Fruit fly (Drosophila melanogaster) whole organism, wandering third instar larva: ENCODE results near the gene beta-Spec.
A peak's percentile ranks its signal among the peaks of the same experiment; 100 is the strongest.

ENCODE experiments used
- Abd-B ChIP-seq: fragments of >200 bp; optimal IDR thresholded peaks from 2 replicates; lab custom pipeline; 2017; ENCODE audit warnings: missing biosample characterization, missing genetic modification characterization
- CG32264 ChIP-seq: fragments of 200-800 bp; sonication (Bioruptor generic); optimal IDR thresholded peaks from 2 replicates; lab custom pipeline; 2016; ENCODE audit warnings: missing biosample characterization, missing genetic modification characterization
- CG9705 ChIP-seq: fragments of 200-800 bp; sonication (Bioruptor generic); optimal IDR thresholded peaks from 2 replicates; lab custom pipeline; 2018; ENCODE audit warnings: missing biosample characterization, mild to moderate bottlenecking, missing genetic modification characterization
- CrebA ChIP-seq: fragments of 200-800 bp; sonication (Bioruptor generic); optimal IDR thresholded peaks from 2 replicates; lab custom pipeline; 2016; ENCODE audit warnings: missing biosample characterization, mild to moderate bottlenecking, missing genetic modification characterization, borderline replicate concordance
- Dfd ChIP-seq: fragments of >200 bp; optimal IDR thresholded peaks from 2 replicates; lab custom pipeline; 2017; ENCODE audit warnings: missing biosample characterization, missing genetic modification characterization
- Dif ChIP-seq: fragments of 200-275, 200-300 bp; sonication (Bioruptor generic); optimal IDR thresholded peaks from 2 replicates; lab custom pipeline; 2018; ENCODE audit warnings: missing biosample characterization, missing genetic modification characterization; ENCODE audit not compliant: partially characterized antibody
- GATAd ChIP-seq: sonication (Bioruptor generic); optimal IDR thresholded peaks from 2 replicates; lab custom pipeline; 2016; ENCODE audit warnings: missing biosample characterization, missing genetic modification characterization
- HLH106 ChIP-seq: fragments of 200-800 bp; optimal IDR thresholded peaks from 3 replicates; lab custom pipeline; 2019; ENCODE audit warnings: missing biosample characterization, mild to moderate bottlenecking, missing genetic modification characterization, moderate library complexity
- Hnf4 ChIP-seq: fragments of 200-800 bp; sonication (Bioruptor generic); optimal IDR thresholded peaks from 2 replicates; lab custom pipeline; 2016; ENCODE audit warnings: missing biosample characterization, mild to moderate bottlenecking, missing genetic modification characterization
- Hr78 ChIP-seq: fragments of >200 bp; optimal IDR thresholded peaks from 2 replicates; lab custom pipeline; 2017; ENCODE audit warnings: missing biosample characterization, missing genetic modification characterization
- Hr83 ChIP-seq: fragments of 200-300 bp; sonication (Bioruptor generic); optimal IDR thresholded peaks from 2 replicates; lab custom pipeline; 2016; ENCODE audit warnings: missing biosample characterization, mild to moderate bottlenecking, missing genetic modification characterization, moderate library complexity; ENCODE audit not compliant: poor library complexity, severe bottlenecking
- Jra ChIP-seq: sonication (Bioruptor generic); optimal IDR thresholded peaks from 2 replicates; lab custom pipeline; 2016; ENCODE audit warnings: missing biosample characterization, missing genetic modification characterization
- Mio ChIP-seq: sonication (Bioruptor generic); optimal IDR thresholded peaks from 2 replicates; lab custom pipeline; 2016; ENCODE audit warnings: missing biosample characterization, missing genetic modification characterization
- Myc ChIP-seq: fragments of >200 bp; optimal IDR thresholded peaks from 2 replicates; lab custom pipeline; 2017
- N ChIP-seq: fragments of >200 bp; optimal IDR thresholded peaks from 2 replicates; lab custom pipeline; 2018; ENCODE audit warnings: missing biosample characterization, missing external identifiers, missing genetic modification characterization
- OdsH ChIP-seq: fragments of 200-800 bp; sonication (Bioruptor generic); optimal IDR thresholded peaks from 2 replicates; lab custom pipeline; 2016; ENCODE audit warnings: missing biosample characterization, mild to moderate bottlenecking, missing genetic modification characterization
- Rel ChIP-seq, 2 experiments: fragments of 200-800 bp; sonication (Bioruptor generic) in 1 of 2; optimal IDR thresholded peaks; 2 replicates in 1 of 2; 3 replicates in 1 of 2; lab custom pipeline; 2016 to 2019; ENCODE audit warnings: mild to moderate bottlenecking in 2 of 2, missing biosample characterization in 2 of 2, missing genetic modification characterization in 2 of 2, moderate library complexity in 1 of 2
- Sp1 ChIP-seq: fragments of 200-800 bp; sonication (Bioruptor generic); optimal IDR thresholded peaks from 3 replicates; lab custom pipeline; 2019; ENCODE audit warnings: missing biosample characterization, mild to moderate bottlenecking, missing genetic modification characterization, moderate library complexity
- Vsx2 ChIP-seq: fragments of 200-300, 225-300 bp; sonication (Bioruptor generic); optimal IDR thresholded peaks from 2 replicates; lab custom pipeline; 2018; ENCODE audit warnings: missing biosample characterization, missing genetic modification characterization; ENCODE audit not compliant: partially characterized antibody
- br ChIP-seq: fragments of 200-800 bp; sonication (Bioruptor generic); optimal IDR thresholded peaks from 2 replicates; lab custom pipeline; 2016; ENCODE audit warnings: missing biosample characterization, missing genetic modification characterization
- brk ChIP-seq: fragments of 200-800 bp; sonication (Bioruptor generic); optimal IDR thresholded peaks from 2 replicates; lab custom pipeline; 2016; ENCODE audit warnings: missing biosample characterization, mild to moderate bottlenecking, missing genetic modification characterization
- dl ChIP-seq, 2 experiments: fragments of 175-275, 200-275 bp in 1 of 2; fragments of 200-275 bp in 1 of 2; sonication (Bioruptor generic); optimal IDR thresholded peaks; lab custom pipeline; 2018; ENCODE audit warnings: mild to moderate bottlenecking in 2 of 2, missing biosample characterization in 2 of 2, missing genetic modification characterization in 2 of 2, moderate library complexity in 2 of 2; ENCODE audit not compliant: partially characterized antibody in 2 of 2, insufficient read depth in 1 of 2
- dmrt93B ChIP-seq: fragments of 200-800 bp; sonication (Bioruptor generic); optimal IDR thresholded peaks from 2 replicates; lab custom pipeline; 2018; ENCODE audit warnings: missing biosample characterization, mild to moderate bottlenecking, missing genetic modification characterization
- dsf ChIP-seq: sonication (Bioruptor generic); optimal IDR thresholded peaks from 2 replicates; lab custom pipeline; 2016; ENCODE audit warnings: missing biosample characterization, missing genetic modification characterization, borderline replicate concordance
- ey ChIP-seq: fragments of 200-800 bp; sonication (Bioruptor generic); optimal IDR thresholded peaks from 2 replicates; lab custom pipeline; 2016; ENCODE audit warnings: missing biosample characterization, missing genetic modification characterization
- foxo ChIP-seq, 2 experiments: fragments of 200-800 bp; sonication (Bioruptor generic); optimal IDR thresholded peaks; 2 replicates in 1 of 2; 3 replicates in 1 of 2; lab custom pipeline; 2016 to 2017; ENCODE audit warnings: missing biosample characterization in 2 of 2, missing genetic modification characterization in 2 of 2
- fru ChIP-seq: fragments of 200-800 bp; sonication (Bioruptor generic); optimal IDR thresholded peaks from 3 replicates; lab custom pipeline; 2016; ENCODE audit warnings: missing biosample characterization, mild to moderate bottlenecking, missing genetic modification characterization
- h ChIP-seq: fragments of 200-800 bp; sonication (Bioruptor generic); optimal IDR thresholded peaks from 3 replicates; lab custom pipeline; 2016; ENCODE audit warnings: missing biosample characterization, mild to moderate bottlenecking, missing genetic modification characterization
- jim ChIP-seq: fragments of 175-275, 200-325 bp; sonication (Bioruptor generic); optimal IDR thresholded peaks from 2 replicates; lab custom pipeline; 2016; ENCODE audit warnings: missing biosample characterization, mild to moderate bottlenecking, missing genetic modification characterization
- lola ChIP-seq: fragments of >200 bp; optimal IDR thresholded peaks from 2 replicates; lab custom pipeline; 2017; ENCODE audit warnings: missing biosample characterization, missing genetic modification characterization
- pan ChIP-seq: fragments of >200 bp; optimal IDR thresholded peaks from 2 replicates; lab custom pipeline; 2017
- psq ChIP-seq: fragments of 200-800 bp; sonication (Bioruptor generic); optimal IDR thresholded peaks from 3 replicates; lab custom pipeline; 2017; ENCODE audit warnings: missing biosample characterization, mild to moderate bottlenecking, missing genetic modification characterization, moderate library complexity
- rgr ChIP-seq: fragments of 200-800 bp; sonication (Bioruptor generic); optimal IDR thresholded peaks from 3 replicates; lab custom pipeline; 2016; ENCODE audit warnings: missing biosample characterization, mild to moderate bottlenecking, missing genetic modification characterization
- sage ChIP-seq: fragments of 200-800 bp; sonication (Bioruptor generic); optimal IDR thresholded peaks from 2 replicates; lab custom pipeline; 2016; ENCODE audit warnings: missing biosample characterization, mild to moderate bottlenecking, missing genetic modification characterization
- sv ChIP-seq: fragments of 200-800 bp; sonication (Bioruptor generic); optimal IDR thresholded peaks from 3 replicates; lab custom pipeline; 2016; ENCODE audit warnings: missing biosample characterization, missing genetic modification characterization
- tai ChIP-seq: sonication (Bioruptor generic); optimal IDR thresholded peaks from 2 replicates; lab custom pipeline; 2016; ENCODE audit warnings: missing biosample characterization, missing genetic modification characterization
- usp ChIP-seq: fragments of >200 bp; optimal IDR thresholded peaks from 2 replicates; lab custom pipeline; 2017; ENCODE audit warnings: missing biosample characterization, missing genetic modification characterization
- woc ChIP-seq: sonication (Bioruptor generic); optimal IDR thresholded peaks from 2 replicates; lab custom pipeline; 2016; ENCODE audit warnings: missing biosample characterization, mild to moderate bottlenecking, missing genetic modification characterization

Gene beta-Spec

dm6 chrX:17682745-17683505 is 25.8 kb downstream of the beta-Spec start:
- peak; percentile 85 for TF ChIP-seq HLH106 (tag; lab: Kevin White, UChicago)
- TF ChIP-seq dl (GFP tag; optimal IDR thresholded peaks at IDR 0.05; lab: Kevin White, UChicago; ENCODE audit: insufficient read depth in 1 of 2, partially characterized antibody in 2 of 2): no peak
- TF ChIP-seq foxo (GFP tag; optimal IDR thresholded peaks at IDR 0.05; lab: Kevin White, UChicago): peak in 1 of 2 experiments; percentile 93
- TF ChIP-seq Dfd (GFP tag; lab: Kevin White, UChicago): no peak
- no peak for TF ChIP-seq GATAd (GFP tag; lab: Kevin White, UChicago)
- TF ChIP-seq jim (GFP tag; lab: Kevin White, UChicago): peak; percentile 46
- no peak for TF ChIP-seq Hr83 (GFP tag; lab: Kevin White, UChicago)
- TF ChIP-seq rgr (GFP tag; lab: Kevin White, UChicago): peak; percentile 86
- peak; percentile 63 for TF ChIP-seq Rel (GFP tag; optimal IDR thresholded peaks at IDR 0.05; lab: Kevin White, UChicago)
- peak; percentile 50 for TF ChIP-seq Rel (tag; optimal IDR thresholded peaks at IDR 0.05; lab: Kevin White, UChicago)
- no peak for TF ChIP-seq pan (lab: Kevin White, UChicago)
- peak; percentile 52 for TF ChIP-seq brk (GFP tag; lab: Kevin White, UChicago)
- peak; percentile 86 for TF ChIP-seq CrebA (GFP tag; lab: Kevin White, UChicago)
- TF ChIP-seq CG9705 (GFP tag; lab: Kevin White, UChicago): peak; percentile 67
- no peak for TF ChIP-seq lola (GFP tag; lab: Kevin White, UChicago)
- TF ChIP-seq h (GFP tag; lab: Kevin White, UChicago): peak; percentile 95
- no peak for TF ChIP-seq Dif
- peak; percentile 95 for TF ChIP-seq woc (GFP tag; lab: Kevin White, UChicago)
- TF ChIP-seq dsf: no peak
- no peak for TF ChIP-seq N
- peak; percentile 86 for TF ChIP-seq br (GFP tag; lab: Kevin White, UChicago)
- TF ChIP-seq Hr78 (GFP tag; lab: Kevin White, UChicago): no peak
- peak; percentile 44 for TF ChIP-seq Jra
- peak; percentile 92 for TF ChIP-seq fru
- TF ChIP-seq Sp1 (GFP tag; lab: Kevin White, UChicago): peak; percentile 84
- no peak for TF ChIP-seq Mio
- TF ChIP-seq ey: peak; percentile 89
- peak; percentile 86 for TF ChIP-seq OdsH (GFP tag; lab: Kevin White, UChicago)
- peak; percentile 78 for TF ChIP-seq psq (GFP tag; lab: Kevin White, UChicago)
- peak; percentile 32 for TF ChIP-seq CG32264 (GFP tag; lab: Kevin White, UChicago)
- no peak for TF ChIP-seq Myc (lab: Kevin White, UChicago)
- peak; percentile 35 for TF ChIP-seq tai
- peak; percentile 94 for TF ChIP-seq sage (GFP tag; lab: Kevin White, UChicago)
- peak; percentile 67 for TF ChIP-seq sv (GFP tag; lab: Kevin White, UChicago)
- TF ChIP-seq Abd-B (GFP tag; lab: Kevin White, UChicago): no peak
- TF ChIP-seq dmrt93B: peak; percentile 81
- TF ChIP-seq Hnf4 (GFP tag; lab: Kevin White, UChicago): peak; percentile 76
- TF ChIP-seq usp (GFP tag; lab: Kevin White, UChicago): no peak
- peak; percentile 12 for TF ChIP-seq Vsx2

dm6 chrX:17683506-17683858 is 26.3 kb downstream of the beta-Spec start:
- TF ChIP-seq psq (GFP tag; lab: Kevin White, UChicago) (peak; percentile 36), h (GFP tag; lab: Kevin White, UChicago) (no peak), N (no peak), usp (GFP tag; lab: Kevin White, UChicago) (no peak), Myc (lab: Kevin White, UChicago) (peak; percentile 46), woc (GFP tag; lab: Kevin White, UChicago) (peak; percentile 58), pan (lab: Kevin White, UChicago) (no peak), Hnf4 (GFP tag; lab: Kevin White, UChicago) (no peak)
